Fruit fly (Drosophila melanogaster) whole organism, embryonic: ENCODE data around the gene ssp3.

Experiments used
- BEAF-32 ChIP-seq: fragments of 200-800 bp; sonication (Bioruptor generic); optimal IDR thresholded peaks from 3 replicates; lab custom pipeline; 2017; ENCODE audit warnings: missing biosample characterization, missing genetic modification characterization, mild to moderate bottlenecking, moderate library complexity, missing genetic modification reagents
- CG10274 ChIP-seq: fragments of 200-800 bp; sonication (Bioruptor generic); optimal IDR thresholded peaks from 3 replicates; lab custom pipeline; 2017; ENCODE audit warnings: missing biosample characterization, mild to moderate bottlenecking, missing genetic modification characterization
- CG10366 ChIP-seq: fragments of 200-800 bp; sonication (Bioruptor generic); IDR thresholded peaks from 2 replicates; pipeline ENCODE4 v1.3.6; 2022; ENCODE audit warnings: missing biosample characterization, missing genetic modification characterization
- CG10979 ChIP-seq: fragments of 200-800 bp; sonication (Bioruptor generic); optimal IDR thresholded peaks from 2 replicates; lab custom pipeline; 2018; ENCODE audit warnings: missing biosample characterization, mild to moderate bottlenecking, missing genetic modification characterization, moderate library complexity
- CG11093 ChIP-seq: fragments of 200-800 bp; sonication (Bioruptor generic); IDR thresholded peaks from 3 replicates; pipeline ENCODE4 v1.3.6; 2022; ENCODE audit warnings: missing biosample characterization, missing genetic modification characterization
- CG12155 ChIP-seq: fragments of 200-800 bp; sonication (Bioruptor generic); optimal IDR thresholded peaks from 3 replicates; lab custom pipeline; 2016; ENCODE audit warnings: missing biosample characterization, missing genetic modification characterization
- CG12942 ChIP-seq: fragments of 200-800 bp; sonication (Bioruptor generic); optimal IDR thresholded peaks from 3 replicates; lab custom pipeline; 2016; ENCODE audit warnings: missing biosample characterization, missing genetic modification characterization
- CG13287 ChIP-seq: fragments of 200-800 bp; sonication (Bioruptor generic); IDR thresholded peaks from 2 replicates; pipeline ENCODE4 v1.3.6; 2022; ENCODE audit warnings: missing biosample characterization, missing genetic modification characterization; ENCODE audit not compliant: partially characterized antibody
- CG17568 ChIP-seq: fragments of 200-800 bp; sonication (Bioruptor generic); optimal IDR thresholded peaks from 2 replicates; lab custom pipeline; 2018; ENCODE audit warnings: missing biosample characterization, mild to moderate bottlenecking, missing genetic modification characterization, moderate library complexity
- CG17829 ChIP-seq: fragments of 200-800 bp; optimal IDR thresholded peaks from 2 replicates; lab custom pipeline; 2019; ENCODE audit warnings: missing biosample characterization, mild to moderate bottlenecking, missing genetic modification characterization, moderate library complexity
- CG1792 ChIP-seq: fragments of 200-800 bp; sonication (Bioruptor generic); optimal IDR thresholded peaks from 2 replicates; lab custom pipeline; 2016; ENCODE audit warnings: missing biosample characterization, missing genetic modification characterization
- CG18599 ChIP-seq: fragments of 200-800 bp; sonication (Bioruptor generic); optimal IDR thresholded peaks from 3 replicates; lab custom pipeline; 2017; ENCODE audit warnings: missing biosample characterization, missing genetic modification characterization, mild to moderate bottlenecking, moderate library complexity, missing genetic modification reagents
- CG2202 ChIP-seq: fragments of 200-800 bp; sonication (Bioruptor generic); optimal IDR thresholded peaks from 2 replicates; lab custom pipeline; 2018; ENCODE audit warnings: missing biosample characterization, mild to moderate bottlenecking, missing genetic modification characterization
- CG2678 ChIP-seq: fragments of 200-800 bp; sonication (Bioruptor generic); optimal IDR thresholded peaks from 3 replicates; lab custom pipeline; 2019; ENCODE audit warnings: missing biosample characterization, mild to moderate bottlenecking, missing genetic modification characterization, moderate library complexity
- CG34224 ChIP-seq: fragments of 200-800 bp; sonication (Bioruptor generic); IDR thresholded peaks from 3 replicates; pipeline ENCODE4 v1.3.6; 2022; ENCODE audit warnings: missing biosample characterization, missing genetic modification characterization; ENCODE audit not compliant: partially characterized antibody
- CG6813 ChIP-seq: fragments of 200-800 bp; sonication (Bioruptor generic); optimal IDR thresholded peaks from 2 replicates; lab custom pipeline; 2017; ENCODE audit warnings: missing biosample characterization, missing genetic modification characterization, mild to moderate bottlenecking, moderate library complexity, missing genetic modification reagents
- CG8944 ChIP-seq: fragments of 200-800 bp; sonication (Bioruptor generic); optimal IDR thresholded peaks from 3 replicates; lab custom pipeline; 2016; ENCODE audit warnings: missing biosample characterization, missing genetic modification characterization
- CHES-1-like ChIP-seq: fragments of 200-800 bp; sonication (Bioruptor generic); optimal IDR thresholded peaks from 2 replicates; lab custom pipeline; 2016; ENCODE audit warnings: missing biosample characterization, missing genetic modification characterization
- CTCF ChIP-seq: fragments of 200-800 bp; sonication (Bioruptor generic); optimal IDR thresholded peaks from 2 replicates; lab custom pipeline; 2017; ENCODE audit warnings: missing biosample characterization, mild to moderate bottlenecking, missing genetic modification characterization, moderate library complexity
- D19A ChIP-seq: fragments of 200-800 bp; optimal IDR thresholded peaks from 3 replicates; lab custom pipeline; 2019; ENCODE audit warnings: missing biosample characterization, mild to moderate bottlenecking, missing genetic modification characterization, moderate library complexity
- Dp ChIP-seq: fragments of 200-800 bp; sonication (Bioruptor generic); optimal IDR thresholded peaks from 2 replicates; lab custom pipeline; 2018; ENCODE audit warnings: missing biosample characterization, mild to moderate bottlenecking, missing genetic modification characterization, moderate library complexity
- Ets65A ChIP-seq: fragments of 200-800 bp; sonication (Bioruptor generic); peaks from one replicate; lab custom pipeline; 2016; ENCODE audit warnings: missing biosample characterization, missing genetic modification characterization
- Nf-YC ChIP-seq: fragments of 200-800 bp; optimal IDR thresholded peaks from 3 replicates; lab custom pipeline; 2019; ENCODE audit warnings: missing biosample characterization, mild to moderate bottlenecking, missing genetic modification characterization, moderate library complexity
- Ptx1 ChIP-seq: fragments of 200-800 bp; sonication (Bioruptor generic); IDR thresholded peaks from 2 replicates; pipeline ENCODE4 v1.3.6; 2022; ENCODE audit warnings: missing biosample characterization, missing genetic modification characterization
- Ravus ChIP-seq: fragments of 200-800 bp; sonication (Bioruptor generic); IDR thresholded peaks from 2 replicates; pipeline ENCODE4 v1.3.6; 2022; ENCODE audit warnings: missing biosample characterization, missing genetic modification characterization
- Stat92E ChIP-seq, 3 experiments: fragments of >200 bp in 2 of 3; fragments of 200-800 bp in 1 of 3; sonication (Bioruptor generic) in 1 of 3; optimal IDR thresholded peaks; 2 replicates each; lab custom pipeline; 2017 to 2019; ENCODE audit warnings: missing biosample characterization in 3 of 3, missing genetic modification characterization in 3 of 3, mild to moderate bottlenecking in 1 of 3, moderate library complexity in 1 of 3
- Vsx1 ChIP-seq: fragments of 200-800 bp; sonication (Bioruptor generic); optimal IDR thresholded peaks from 2 replicates; lab custom pipeline; 2017; ENCODE audit warnings: missing biosample characterization, mild to moderate bottlenecking, missing genetic modification characterization, missing genetic modification reagents
- corto ChIP-seq: fragments of 200-800 bp; sonication (Bioruptor generic); optimal IDR thresholded peaks from 2 replicates; lab custom pipeline; 2016; ENCODE audit warnings: missing biosample characterization, mild to moderate bottlenecking, missing genetic modification characterization, moderate library complexity
- crc ChIP-seq: fragments of 200-800 bp; sonication (Bioruptor generic); optimal IDR thresholded peaks from 2 replicates; lab custom pipeline; 2016; ENCODE audit warnings: missing biosample characterization, missing genetic modification characterization
- da ChIP-seq: fragments of 200-800 bp; sonication (Bioruptor generic); optimal IDR thresholded peaks from 2 replicates; lab custom pipeline; 2016; ENCODE audit warnings: missing biosample characterization, missing genetic modification characterization
- dmrt99B ChIP-seq: fragments of 200-800 bp; sonication (Bioruptor generic); optimal IDR thresholded peaks from 2 replicates; lab custom pipeline; 2018; ENCODE audit warnings: missing biosample characterization, mild to moderate bottlenecking, missing genetic modification characterization, moderate library complexity
- dpn ChIP-seq, 2 experiments: fragments of 200-800 bp; sonication (Bioruptor generic); optimal IDR thresholded peaks; 3 replicates each; lab custom pipeline; 2016; ENCODE audit warnings: missing biosample characterization in 2 of 2, missing genetic modification characterization in 2 of 2
- eve ChIP-seq, 2 experiments: fragments of >200 bp; optimal IDR thresholded peaks; 2 replicates each; lab custom pipeline; 2017; ENCODE audit warnings: missing biosample characterization in 2 of 2, missing genetic modification characterization in 2 of 2
- grn ChIP-seq: fragments of 200-800 bp; sonication (Bioruptor generic); optimal IDR thresholded peaks from 3 replicates; lab custom pipeline; 2017; ENCODE audit warnings: missing biosample characterization, missing genetic modification characterization
- inv ChIP-seq: fragments of 200-800 bp; sonication (Bioruptor generic); IDR thresholded peaks from 2 replicates; pipeline ENCODE4 v1.3.6; 2022; ENCODE audit warnings: missing biosample characterization, missing genetic modification characterization; ENCODE audit not compliant: partially characterized antibody
- jigr1 ChIP-seq: fragments of 200-800 bp; sonication (Bioruptor generic); IDR thresholded peaks from 3 replicates; pipeline ENCODE4 v1.3.6; 2022; ENCODE audit warnings: missing biosample characterization, missing genetic modification characterization
- jing ChIP-seq: fragments of 200-800 bp; sonication (Bioruptor generic); optimal IDR thresholded peaks from 2 replicates; lab custom pipeline; 2018; ENCODE audit warnings: missing biosample characterization, mild to moderate bottlenecking, missing genetic modification characterization
- lilli ChIP-seq: fragments of 200-800 bp; sonication (Bioruptor generic); optimal IDR thresholded peaks from 3 replicates; lab custom pipeline; 2016; ENCODE audit warnings: missing biosample characterization, missing genetic modification characterization
- lov ChIP-seq, 2 experiments: fragments of 200-800 bp in 1 of 2; fragments of >200 bp in 1 of 2; sonication (Bioruptor generic) in 1 of 2; IDR thresholded peaks in 1 of 2; optimal IDR thresholded peaks in 1 of 2; 2 replicates in 1 of 2; 3 replicates in 1 of 2; pipeline versions ENCODE4 v1.3.6 to Lab custom; 2017 to 2022; ENCODE audit warnings: missing biosample characterization in 1 of 2, missing genetic modification characterization in 1 of 2
- luna ChIP-seq: fragments of 200-800 bp; sonication (Bioruptor generic); optimal IDR thresholded peaks from 2 replicates; lab custom pipeline; 2016; ENCODE audit warnings: missing biosample characterization, missing genetic modification characterization
- oc ChIP-seq: fragments of 200-800 bp; sonication (Bioruptor generic); optimal IDR thresholded peaks from 2 replicates; lab custom pipeline; 2018; ENCODE audit warnings: missing biosample characterization, mild to moderate bottlenecking, missing genetic modification characterization, moderate library complexity
- pho ChIP-seq: fragments of 200-800 bp; sonication (Bioruptor generic); optimal IDR thresholded peaks from 2 replicates; lab custom pipeline; 2016; ENCODE audit warnings: missing biosample characterization, missing genetic modification characterization
- schlank ChIP-seq: fragments of 200-800 bp; sonication (Bioruptor generic); optimal IDR thresholded peaks from 2 replicates; lab custom pipeline; 2018; ENCODE audit warnings: missing biosample characterization, mild to moderate bottlenecking, missing genetic modification characterization
- slp2 ChIP-seq: fragments of 200-800 bp; sonication (Bioruptor generic); optimal IDR thresholded peaks from 2 replicates; lab custom pipeline; 2016; ENCODE audit warnings: missing biosample characterization, missing genetic modification characterization
- sna ChIP-seq: fragments of 200-800 bp; sonication (Bioruptor generic); IDR thresholded peaks from 2 replicates; pipeline ENCODE4 v1.3.6; 2022; ENCODE audit warnings: missing biosample characterization, missing genetic modification characterization; ENCODE audit not compliant: partially characterized antibody
- tin ChIP-seq: fragments of 200-800 bp; sonication (Bioruptor generic); optimal IDR thresholded peaks from 3 replicates; lab custom pipeline; 2016; ENCODE audit warnings: missing biosample characterization, missing genetic modification characterization
- trem ChIP-seq: fragments of 200-800 bp; optimal IDR thresholded peaks from 3 replicates; lab custom pipeline; 2019; ENCODE audit warnings: missing biosample characterization, mild to moderate bottlenecking, missing genetic modification characterization, moderate library complexity
- yki ChIP-seq: fragments of >200 bp; optimal IDR thresholded peaks from 3 replicates; lab custom pipeline; 2018
- zf30C ChIP-seq: fragments of 200-800 bp; sonication (Bioruptor generic); optimal IDR thresholded peaks from 3 replicates; lab custom pipeline; 2018; ENCODE audit warnings: missing biosample characterization, mild to moderate bottlenecking, missing genetic modification characterization

Gene ssp3

DNA sequence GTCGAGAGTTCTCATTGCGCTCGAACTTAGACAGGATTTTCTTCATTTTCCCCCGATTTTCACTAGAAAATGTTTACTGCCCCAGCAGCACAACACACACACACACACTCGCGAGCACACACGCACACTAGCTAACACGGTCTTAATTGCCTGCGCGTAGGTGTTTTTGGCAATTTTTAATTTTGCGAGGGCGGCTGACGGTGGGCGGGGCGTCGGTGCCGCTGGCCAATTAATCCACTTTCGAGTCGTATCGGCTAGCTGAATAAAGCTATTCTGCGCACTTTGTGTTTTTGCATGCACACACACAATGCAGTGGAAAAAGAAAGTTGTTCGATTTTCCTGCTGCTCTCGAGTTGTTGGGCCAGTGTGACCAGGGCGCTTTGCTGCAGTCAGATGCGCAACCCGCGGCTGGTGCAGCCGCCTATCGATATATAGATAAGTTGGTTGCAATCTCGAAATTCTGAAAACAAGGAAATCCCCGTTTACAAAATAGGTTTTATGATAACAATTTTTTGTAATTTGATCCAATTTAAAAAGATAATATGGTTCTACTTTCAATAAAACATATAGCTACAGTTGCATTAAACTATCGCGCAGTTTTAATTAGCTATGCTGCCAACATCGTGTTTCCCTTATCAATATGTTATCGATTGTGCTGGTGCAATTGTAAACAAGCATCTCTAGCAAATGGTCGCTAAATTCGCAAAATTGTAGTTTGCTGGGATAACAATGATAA, 24.8 kb upstream of the ssp3 start, which contains the start of the genes Nak and Tango6 (continued):
- TF ChIP-seq eve (GFP tag; optimal IDR thresholded peaks at IDR 0.05; lab: Kevin White, UChicago) = no peak
- peak; percentile 32 for TF ChIP-seq CTCF (GFP tag; lab: Kevin White, UChicago)
- TF ChIP-seq jigr1 = no peak
- peak in 1 of 3 experiments; percentile 51 for TF ChIP-seq Stat92E (GFP tag; optimal IDR thresholded peaks at IDR 0.05; lab: Kevin White, UChicago)
- TF ChIP-seq lilli (GFP tag; lab: Kevin White, UChicago) = peak; percentile 49
- peak; percentile 9 for TF ChIP-seq luna (GFP tag; lab: Kevin White, UChicago)
- TF ChIP-seq zf30C (GFP tag; lab: Kevin White, UChicago) = no peak
- TF ChIP-seq da (GFP tag; lab: Kevin White, UChicago) = no peak
- peak; percentile 48 for TF ChIP-seq CHES-1-like
- TF ChIP-seq CG10274 (GFP tag; lab: Kevin White, UChicago) = no peak
- TF ChIP-seq dmrt99B (tag; lab: Kevin White, UChicago) = no peak
- no peak for TF ChIP-seq oc (tag; lab: Kevin White, UChicago)
- TF ChIP-seq Ets65A (GFP tag; lab: Kevin White, UChicago) = peak; percentile 61
- no peak for TF ChIP-seq CG6813 (GFP tag; lab: Kevin White, UChicago)
- TF ChIP-seq CG34224 (GFP tag; lab: Robert Waterston, UW) = peak; percentile 96
- TF ChIP-seq grn (GFP tag; lab: Kevin White, UChicago) = peak; percentile 33
- TF ChIP-seq inv (GFP tag; lab: Robert Waterston, UW) = peak; percentile 93
- no peak for TF ChIP-seq corto (GFP tag; lab: Kevin White, UChicago)
- TF ChIP-seq pho (GFP tag; lab: Kevin White, UChicago) = peak; percentile 32
- no peak for TF ChIP-seq CG12942 (GFP tag; lab: Kevin White, UChicago)
- peak; percentile 98 for TF ChIP-seq sna (GFP tag; lab: Robert Waterston, UW)
- peak; percentile 35 for TF ChIP-seq Dp (GFP tag; lab: Kevin White, UChicago)
- TF ChIP-seq schlank (tag; lab: Kevin White, UChicago) = no peak
- TF ChIP-seq CG18599 (GFP tag; lab: Kevin White, UChicago) = peak; percentile 9
- peak; percentile 28 for TF ChIP-seq CG2678 (tag; lab: Kevin White, UChicago)
- TF ChIP-seq CG10979 (tag; lab: Kevin White, UChicago) = no peak
- no peak for TF ChIP-seq CG17568
- TF ChIP-seq yki (lab: Kevin White, UChicago) = no peak
- peak; percentile 10 to 34 for TF ChIP-seq dpn (GFP tag; optimal IDR thresholded peaks at IDR 0.05; lab: Kevin White, UChicago)
- peak; percentile 41 for TF ChIP-seq CG1792 (GFP tag; lab: Kevin White, UChicago)
- no peak for TF ChIP-seq crc (GFP tag; lab: Kevin White, UChicago)
- no peak for TF ChIP-seq CG11093 (GFP tag; lab: Robert Waterston, UW)
- no peak for TF ChIP-seq CG10366 (GFP tag; lab: Robert Waterston, UW)
- no peak for TF ChIP-seq slp2 (GFP tag; lab: Kevin White, UChicago)
- 0 out of 2 replicates have a peak, but pooled peaks have one; percentile 26 for TF ChIP-seq Ptx1
- TF ChIP-seq D19A (tag; lab: Kevin White, UChicago) = no peak
- TF ChIP-seq CG13287 (GFP tag; lab: Robert Waterston, UW) = peak; percentile 97
- TF ChIP-seq Nf-YC (tag; lab: Kevin White, UChicago) = peak; percentile 40
- no peak for TF ChIP-seq jing
- peak; percentile 64 for TF ChIP-seq CG17829 (tag; lab: Kevin White, UChicago)
- peak; percentile 85 for TF ChIP-seq trem
- TF ChIP-seq BEAF-32 (GFP tag; lab: Kevin White, UChicago) = peak; percentile 98
- peak; percentile 27 for TF ChIP-seq tin (GFP tag; lab: Kevin White, UChicago)
- no peak for TF ChIP-seq lov (optimal IDR thresholded peaks at IDR 0.05; lab: Kevin White, UChicago)
- no peak for TF ChIP-seq lov (GFP tag; IDR thresholded peaks at IDR 0.05; lab: Robert Waterston, UW)
- peak; percentile 100 for TF ChIP-seq Vsx1 (GFP tag; lab: Kevin White, UChicago)
- no peak for TF ChIP-seq CG8944 (GFP tag; lab: Kevin White, UChicago)
- TF ChIP-seq CG2202 (tag; lab: Kevin White, UChicago) = no peak
- peak; percentile 27 for TF ChIP-seq CG12155
- TF ChIP-seq Ravus = no peak
